Worm (Caenorhabditis elegans) whole organism, midembryonic: Measurements from ENCODE around the gene fib-1.
"Not testable (repeated sequence)": the region's sequence is repeated elsewhere in the genome, so short reads cannot be mapped to it uniquely, and the experiment has no call there.

Source experiments
- T22C8.4 ChIP-seq: fragments of 200-800 bp; sonication (Bioruptor generic); IDR thresholded peaks from 2 replicates; pipeline ENCODE4 v1.3.6; 2022; ENCODE audit warnings: missing genetic modification characterization, missing compliant biosample characterization
- cog-1 ChIP-seq: sonication (generic microtip); optimal IDR thresholded peaks from 2 replicates; lab custom pipeline; 2016; ENCODE audit warnings: missing genetic modification characterization, missing compliant biosample characterization
- flt-1 ChIP-seq: fragments of 200-800 bp; sonication (Bioruptor generic); IDR thresholded peaks from 2 replicates; pipeline ENCODE4 v1.3.6; 2022; ENCODE audit warnings: missing genetic modification characterization, missing compliant biosample characterization
- klf-2 ChIP-seq: fragments of 200-800 bp; sonication (Bioruptor generic); conservative IDR thresholded peaks from 2 replicates; pipeline ENCODE4 v1.3.6; 2022; ENCODE audit warnings: missing genetic modification reagents, missing genetic modification characterization, missing compliant biosample characterization
- med-1 ChIP-seq: sonication (generic microtip); optimal IDR thresholded peaks from 2 replicates; lab custom pipeline; 2017; ENCODE audit warnings: missing genetic modification characterization, mild to moderate bottlenecking, missing compliant biosample characterization, antibody characterized with exemption, missing genetic modification reagents; ENCODE audit not compliant: insufficient read depth
- ref-1 ChIP-seq: fragments of 200-800 bp; sonication (Bioruptor generic); conservative IDR thresholded peaks from 2 replicates; pipeline ENCODE4 v1.3.6; 2022; ENCODE audit warnings: missing genetic modification reagents, missing genetic modification characterization, missing compliant biosample characterization
- tab-1 ChIP-seq: fragments of 200-800 bp; sonication (Bioruptor generic); IDR thresholded peaks from 2 replicates; pipeline ENCODE4 v1.3.6; 2022; ENCODE audit warnings: missing genetic modification characterization, missing compliant biosample characterization
- ztf-23 ChIP-seq: fragments of 200-800 bp; sonication (Bioruptor generic); IDR thresholded peaks from 2 replicates; pipeline ENCODE4 v1.3.6; 2022; ENCODE audit warnings: missing genetic modification reagents, missing genetic modification characterization, missing compliant biosample characterization
- ztf-29 ChIP-seq: fragments of 200-800 bp; sonication (Bioruptor generic); IDR thresholded peaks from 2 replicates; pipeline ENCODE4 v1.3.6; 2022; ENCODE audit warnings: missing genetic modification reagents, missing genetic modification characterization, missing compliant biosample characterization

fib-1 gene

ce11 chrV:15002184-15002690, at the start of gene fib-1, which contains the start of gene mut-15:
Gene fib-1, minus strand, starts transcription at chrV:15002223.
Gene mut-15, plus strand, starts transcription at chrV:15002543.
- 0 out of 2 replicates have a peak, but pooled peaks have one; percentile 31 for TF ChIP-seq ref-1 (GFP tag; lab: Robert Waterston, UW)
- no peak for TF ChIP-seq med-1 (GFP tag; lab: Kevin White, UChicago)
- no peak for TF ChIP-seq tab-1 (GFP tag; lab: Robert Waterston, UW)
- TF ChIP-seq ztf-29 = 0 out of 2 replicates have a peak, but pooled peaks have one; percentile 26
- TF ChIP-seq klf-2 (GFP tag; lab: Robert Waterston, UW) = 0 out of 2 replicates have a peak, but pooled peaks have one; percentile 38
- peak; percentile 93 for TF ChIP-seq cog-1
- peak; percentile 73 for TF ChIP-seq T22C8.4
- TF ChIP-seq flt-1 (GFP tag; lab: Robert Waterston, UW) = peak; percentile 82
- peak; percentile 72 for TF ChIP-seq ztf-23 (GFP tag; lab: Robert Waterston, UW)

- TF ChIP-seq flt-1 (GFP tag; lab: Robert Waterston, UW) = no peak
- no peak for TF ChIP-seq tab-1 (GFP tag; lab: Robert Waterston, UW)
- no peak for TF ChIP-seq klf-2 (GFP tag; lab: Robert Waterston, UW)
- TF ChIP-seq ref-1 (GFP tag; lab: Robert Waterston, UW) = no peak
- TF ChIP-seq cog-1 = no peak
- TF ChIP-seq T22C8.4 = no peak
- TF ChIP-seq ztf-29 = no peak
- no peak for TF ChIP-seq ztf-23 (GFP tag; lab: Robert Waterston, UW)
- TF ChIP-seq med-1 (GFP tag; lab: Kevin White, UChicago) = no peak
Measured at ce11 chrV:15051720-15052119, 49.7 kb upstream of the fib-1 start.

- TF ChIP-seq flt-1 (GFP tag; lab: Robert Waterston, UW) (no peak), ztf-29 (no peak), med-1 (GFP tag; lab: Kevin White, UChicago) (no peak), T22C8.4 (no peak), ref-1 (GFP tag; lab: Robert Waterston, UW) (no peak), tab-1 (GFP tag; lab: Robert Waterston, UW) (no peak), ztf-23 (GFP tag; lab: Robert Waterston, UW) (no peak), cog-1 (no peak), klf-2 (GFP tag; lab: Robert Waterston, UW) (no peak)
Measured at ce11 chrV:15048107-15048506, 46.1 kb upstream of the fib-1 start, which contains the start of gene sdc-3. Gene sdc-3, minus strand, starts transcription at chrV:15048207.

ce11 chrV:15036769-15037168, 34.7 kb upstream of the fib-1 start, which contains the start of gene melo-3:
Gene melo-3, minus strand, starts transcription at chrV:15036869.
- not testable (repeated sequence) for TF ChIP-seq T22C8.4; flt-1 (GFP tag; lab: Robert Waterston, UW); ztf-23 (GFP tag; lab: Robert Waterston, UW)

- not testable (repeated sequence) for TF ChIP-seq ztf-23 (GFP tag; lab: Robert Waterston, UW); T22C8.4; flt-1 (GFP tag; lab: Robert Waterston, UW)
Measured at ce11 chrV:15031373-15031772, 29.4 kb upstream of the fib-1 start, which contains the start of gene cng-1. Gene cng-1, minus strand, starts transcription at chrV:15031473.

ce11 chrV:15028896-15029519, 27.0 kb upstream of the fib-1 start, which contains the start of gene F14H8.8:
Gene F14H8.8, plus strand, starts transcription at chrV:15029469.
- TF ChIP-seq ref-1 (GFP tag; lab: Robert Waterston, UW) (no peak), med-1 (GFP tag; lab: Kevin White, UChicago) (no peak), tab-1 (GFP tag; lab: Robert Waterston, UW) (no peak), ztf-29 (no peak), ztf-23 (GFP tag; lab: Robert Waterston, UW) (no peak), flt-1 (GFP tag; lab: Robert Waterston, UW) (no peak), klf-2 (GFP tag; lab: Robert Waterston, UW) (no peak), T22C8.4 (no peak)

- no peak for TF ChIP-seq klf-2 (GFP tag; lab: Robert Waterston, UW)
- TF ChIP-seq T22C8.4 = no peak
- no peak for TF ChIP-seq ztf-29
- TF ChIP-seq ztf-23 (GFP tag; lab: Robert Waterston, UW) = no peak
- no peak for TF ChIP-seq tab-1 (GFP tag; lab: Robert Waterston, UW)
- no peak for TF ChIP-seq cog-1
- no peak for TF ChIP-seq ref-1 (GFP tag; lab: Robert Waterston, UW)
- no peak for TF ChIP-seq med-1 (GFP tag; lab: Kevin White, UChicago)
- no peak for TF ChIP-seq flt-1 (GFP tag; lab: Robert Waterston, UW)
Measured at ce11 chrV:15023544-15023943, 21.5 kb upstream of the fib-1 start, which contains the start of gene F14H8.4. Gene F14H8.4, plus strand, starts transcription at chrV:15023844.

ce11 chrV:15020732-15021131, 18.7 kb upstream of the fib-1 start, which contains the start of gene F14H8.5:
Gene F14H8.5, plus strand, starts transcription at chrV:15021032.
- TF ChIP-seq ref-1 (GFP tag; lab: Robert Waterston, UW) (no peak), cog-1 (no peak), ztf-23 (GFP tag; lab: Robert Waterston, UW) (no peak), tab-1 (GFP tag; lab: Robert Waterston, UW) (no peak), T22C8.4 (no peak)

ce11 chrV:15020229-15020628, 18.2 kb upstream of the fib-1 start, which contains the start of gene F14H8.2:
Gene F14H8.2, minus strand, starts transcription at chrV:15020329.
- TF ChIP-seq med-1 (GFP tag; lab: Kevin White, UChicago) (no peak), ztf-23 (GFP tag; lab: Robert Waterston, UW) (no peak), klf-2 (GFP tag; lab: Robert Waterston, UW) (no peak), tab-1 (GFP tag; lab: Robert Waterston, UW) (no peak), ref-1 (GFP tag; lab: Robert Waterston, UW) (no peak), T22C8.4 (no peak), cog-1 (no peak), ztf-29 (no peak), flt-1 (GFP tag; lab: Robert Waterston, UW) (no peak)
